Fruit fly (Drosophila melanogaster) whole organism, wandering third instar larva: Measurements from ENCODE around the gene CG16904.

Experiments used
- GATAd ChIP-seq: sonication (Bioruptor generic); optimal IDR thresholded peaks from 2 replicates; lab custom pipeline; 2016; ENCODE audit warnings: missing biosample characterization, missing genetic modification characterization
- Rel ChIP-seq, 2 experiments: fragments of 200-800 bp; sonication (Bioruptor generic) in 1 of 2; optimal IDR thresholded peaks; 2 replicates in 1 of 2; 3 replicates in 1 of 2; lab custom pipeline; 2016 to 2019; ENCODE audit warnings: mild to moderate bottlenecking in 2 of 2, missing biosample characterization in 2 of 2, missing genetic modification characterization in 2 of 2, moderate library complexity in 1 of 2
- brk ChIP-seq: fragments of 200-800 bp; sonication (Bioruptor generic); optimal IDR thresholded peaks from 2 replicates; lab custom pipeline; 2016; ENCODE audit warnings: missing biosample characterization, mild to moderate bottlenecking, missing genetic modification characterization
- dl ChIP-seq, 2 experiments: fragments of 175-275, 200-275 bp in 1 of 2; fragments of 200-275 bp in 1 of 2; sonication (Bioruptor generic); optimal IDR thresholded peaks; lab custom pipeline; 2018; ENCODE audit warnings: mild to moderate bottlenecking in 2 of 2, missing biosample characterization in 2 of 2, missing genetic modification characterization in 2 of 2, moderate library complexity in 2 of 2; ENCODE audit not compliant: partially characterized antibody in 2 of 2, insufficient read depth in 1 of 2
- fru ChIP-seq: fragments of 200-800 bp; sonication (Bioruptor generic); optimal IDR thresholded peaks from 3 replicates; lab custom pipeline; 2016; ENCODE audit warnings: missing biosample characterization, mild to moderate bottlenecking, missing genetic modification characterization
- jim ChIP-seq: fragments of 175-275, 200-325 bp; sonication (Bioruptor generic); optimal IDR thresholded peaks from 2 replicates; lab custom pipeline; 2016; ENCODE audit warnings: missing biosample characterization, mild to moderate bottlenecking, missing genetic modification characterization
- psq ChIP-seq: fragments of 200-800 bp; sonication (Bioruptor generic); optimal IDR thresholded peaks from 3 replicates; lab custom pipeline; 2017; ENCODE audit warnings: missing biosample characterization, mild to moderate bottlenecking, missing genetic modification characterization, moderate library complexity

dm6 chr3R:9768884-9769283 is 47.9 kb downstream of the CG16904 start, which contains the start of gene MED6:
- TF ChIP-seq brk (no peak), psq (no peak), Rel (GFP tag; optimal IDR thresholded peaks at IDR 0.05; lab: Kevin White, UChicago) (no peak), Rel (tag; optimal IDR thresholded peaks at IDR 0.05; lab: Kevin White, UChicago) (no peak), jim (GFP tag; lab: Kevin White, UChicago) (no peak), GATAd (GFP tag; lab: Kevin White, UChicago) (no peak), dl (GFP tag; optimal IDR thresholded peaks at IDR 0.05; lab: Kevin White, UChicago; ENCODE audit: insufficient read depth in 1 of 2, partially characterized antibody in 2 of 2) (no peak), fru (GFP tag; lab: Kevin White, UChicago) (no peak)
